Worm (Caenorhabditis elegans): ENCODE results near the gene F40A3.2.

The F40A3.2 gene

DNA sequence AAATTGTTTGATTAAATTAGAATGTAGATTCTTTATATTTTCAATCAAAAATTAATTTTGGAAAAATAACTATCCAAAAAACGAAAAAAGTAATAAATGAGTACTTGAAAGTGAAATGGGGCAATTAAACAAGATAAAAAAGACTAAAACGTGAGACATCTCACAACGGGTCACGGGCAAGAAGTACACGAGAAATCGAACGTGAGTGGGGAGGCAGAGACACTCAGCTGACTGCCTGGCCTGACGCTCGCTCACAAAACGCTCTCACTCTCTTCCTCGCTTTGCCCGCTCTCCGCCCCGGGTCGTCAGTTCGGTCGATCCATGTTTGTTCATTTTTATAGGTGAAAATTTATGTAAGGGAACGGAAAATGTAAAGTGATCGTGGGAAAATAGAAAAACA, 30.5 kb upstream of the F40A3.2 start (continued):
- TF ChIP-seq cebp-1 (GFP tag; IDR thresholded peaks at IDR 0.05) (no peak), cebp-1 (tag; optimal IDR thresholded peaks at IDR 0.05) (peak; percentile 65), Y53G8AR.9 (GFP tag; conservative IDR thresholded peaks at IDR 0.05) (no peak), ama-1 (optimal IDR thresholded peaks at IDR 0.05) (no peak), ama-1 (GFP tag; optimal IDR thresholded peaks at IDR 0.05) (no peak), hrde-1 (tag; optimal IDR thresholded peaks at IDR 0.05; ENCODE audit: borderline replicate concordance) (no peak), ceh-58 (GFP tag; IDR thresholded peaks at IDR 0.05) (no peak), Y56A3A.18 (GFP tag; IDR thresholded peaks at IDR 0.05) (no peak), him-1 (tag; optimal IDR thresholded peaks at IDR 0.05) (no peak), F55B11.4 (tag; optimal IDR thresholded peaks at IDR 0.05; ENCODE audit: borderline replicate concordance, insufficient read depth) (no peak), ets-4 (GFP tag; optimal IDR thresholded peaks at IDR 0.05) (no peak), lsy-27 (tag; optimal IDR thresholded peaks at IDR 0.05; ENCODE audit: borderline replicate concordance, insufficient read depth) (no peak), attf-6 (GFP tag; IDR thresholded peaks at IDR 0.05) (no peak)

DNA sequence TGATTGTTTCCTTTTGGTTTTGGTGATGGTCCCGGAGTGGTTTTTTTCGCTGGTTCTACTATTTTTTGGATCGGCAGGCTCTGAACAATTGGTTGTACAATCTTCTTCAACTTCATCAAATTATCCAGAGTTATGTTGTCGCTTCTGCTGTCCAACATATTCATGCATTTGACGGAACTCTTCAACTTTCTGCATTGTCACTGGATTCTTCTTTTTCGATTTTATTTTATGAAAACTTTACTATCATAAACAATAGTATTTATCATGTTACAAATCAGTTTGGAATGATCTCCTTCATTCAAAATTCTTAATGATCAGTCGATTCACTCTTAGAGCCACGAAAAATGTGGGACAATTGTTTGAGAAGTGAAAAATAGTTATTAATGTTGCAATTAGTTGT, 26.6 kb upstream of the F40A3.2 start:
- 0 out of 2 replicates have a peak, but pooled peaks have one; percentile 56 for TF ChIP-seq ekl-4 (GFP tag; IDR thresholded peaks at IDR 0.05)
- no peak for TF ChIP-seq nfyb-1 (GFP tag; IDR thresholded peaks at IDR 0.05)
- peak; percentile 84 for TF ChIP-seq hsf-1 (GFP tag; IDR thresholded peaks at IDR 0.05)
- TF ChIP-seq hmg-20 (GFP tag; IDR thresholded peaks at IDR 0.05): no peak
- peak; percentile 38; the same call in 1 of the 2 replicates for TF ChIP-seq attf-6 (GFP tag; IDR thresholded peaks at IDR 0.05)
- no peak for TF ChIP-seq Y95B8A.8 (GFP tag; IDR thresholded peaks at IDR 0.05)
- TF ChIP-seq F49E8.2 (tag; optimal IDR thresholded peaks at IDR 0.05; ENCODE audit: insufficient read depth): peak; percentile 73
- TF ChIP-seq F22D6.2 (tag; optimal IDR thresholded peaks at IDR 0.05): no peak
- peak; percentile 29; the same call in 1 of the 2 replicates for TF ChIP-seq madf-6 (GFP tag; IDR thresholded peaks at IDR 0.05)
- TF ChIP-seq repo-1 (tag; optimal IDR thresholded peaks at IDR 0.05): no peak

DNA sequence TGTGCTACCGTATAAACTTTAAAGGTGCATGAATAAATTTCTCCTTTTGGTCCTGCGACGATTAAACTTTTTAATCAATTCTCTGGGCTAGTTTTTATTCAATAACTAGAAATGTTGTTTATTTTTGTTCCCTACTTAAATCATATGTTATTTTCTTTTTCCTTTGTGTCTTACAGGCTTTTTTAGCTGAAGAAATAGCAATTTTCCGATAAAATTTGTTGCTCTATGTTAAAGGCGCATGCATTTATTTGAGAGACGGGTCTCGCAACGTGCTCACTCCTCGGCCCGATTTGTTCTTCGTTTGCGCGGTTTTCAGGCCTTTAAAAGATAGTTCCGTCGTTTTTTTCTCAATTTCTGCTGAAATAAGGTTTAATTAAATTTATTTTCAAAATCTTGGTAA, 24.8 kb upstream of the F40A3.2 start:
- no peak for TF ChIP-seq pha-4 (tag; optimal IDR thresholded peaks at IDR 0.05)
- no peak for TF ChIP-seq ceh-40 (GFP tag; IDR thresholded peaks at IDR 0.05)
- peak; percentile 45; the same call in 1 of the 2 replicates for TF ChIP-seq D2030.7 (GFP tag; IDR thresholded peaks at IDR 0.05)
- no peak for TF ChIP-seq snpc-4 (GFP tag; optimal IDR thresholded peaks at IDR 0.05)
- peak in 1 of 4 experiments; percentile 26 for TF ChIP-seq snpc-4 (tag; optimal IDR thresholded peaks at IDR 0.05)
- TF ChIP-seq akir-1 (GFP tag; optimal IDR thresholded peaks at IDR 0.05): no peak
- TF ChIP-seq ceh-91 (GFP tag; IDR thresholded peaks at IDR 0.05): peak; percentile 38; the same call in 1 of the 2 replicates
- TF ChIP-seq T07F8.4 (tag; optimal IDR thresholded peaks at IDR 0.05): no peak
- TF ChIP-seq xnd-1 (tag; optimal IDR thresholded peaks at IDR 0.05): peak; percentile 75
- peak; percentile 47 for TF ChIP-seq dox-1 (GFP tag; IDR thresholded peaks at IDR 0.05)
- no peak for TF ChIP-seq F49E8.2 (tag; optimal IDR thresholded peaks at IDR 0.05; ENCODE audit: insufficient read depth)
- no peak for TF ChIP-seq snpc-3.4 (tag; optimal IDR thresholded peaks at IDR 0.05)
- TF ChIP-seq hmg-1.2 (GFP tag; IDR thresholded peaks at IDR 0.05): peak; percentile 43; the same call in 1 of the 2 replicates
- no peak for TF ChIP-seq F57C9.4 (tag; optimal IDR thresholded peaks at IDR 0.05)
- TF ChIP-seq zim-3 (tag; optimal IDR thresholded peaks at IDR 0.05): no peak
- TF ChIP-seq madf-6 (GFP tag; IDR thresholded peaks at IDR 0.05): peak; percentile 76
- TF ChIP-seq madf-8 (GFP tag; conservative IDR thresholded peaks at IDR 0.05): peak; percentile 42
- TF ChIP-seq nhr-80 (tag; optimal IDR thresholded peaks at IDR 0.05): no peak
- TF ChIP-seq F39B2.1 (GFP tag; IDR thresholded peaks at IDR 0.05): no peak
- no peak for TF ChIP-seq ztf-26 (tag; optimal IDR thresholded peaks at IDR 0.05)
- no peak for TF ChIP-seq athp-1 (tag; optimal IDR thresholded peaks at IDR 0.05)
- no peak for TF ChIP-seq Y79H2A.3 (GFP tag; conservative IDR thresholded peaks at IDR 0.05)
- TF ChIP-seq K12H6.12 (tag; optimal IDR thresholded peaks at IDR 0.05): no peak
- TF ChIP-seq tbx-9 (tag; optimal IDR thresholded peaks at IDR 0.05; ENCODE audit: borderline replicate concordance): no peak
- TF ChIP-seq madf-3 (GFP tag; IDR thresholded peaks at IDR 0.05): no peak
- peak; percentile 85 for TF ChIP-seq efl-1 (GFP tag; optimal IDR thresholded peaks at IDR 0.05)
- TF ChIP-seq let-526 (GFP tag; IDR thresholded peaks at IDR 0.05): no peak

Measured in whole organism, young adult.